Worm (Caenorhabditis elegans) whole organism, dauer: ENCODE data around the gene F20D6.12.

Experiments
- unc-62 ChIP-seq: sonication (generic microtip); optimal IDR thresholded peaks from 2 replicates; lab custom pipeline; 2017; ENCODE audit warnings: missing biosample characterization, missing genetic modification reagents, missing genetic modification characterization

F20D6.12 gene

DNA sequence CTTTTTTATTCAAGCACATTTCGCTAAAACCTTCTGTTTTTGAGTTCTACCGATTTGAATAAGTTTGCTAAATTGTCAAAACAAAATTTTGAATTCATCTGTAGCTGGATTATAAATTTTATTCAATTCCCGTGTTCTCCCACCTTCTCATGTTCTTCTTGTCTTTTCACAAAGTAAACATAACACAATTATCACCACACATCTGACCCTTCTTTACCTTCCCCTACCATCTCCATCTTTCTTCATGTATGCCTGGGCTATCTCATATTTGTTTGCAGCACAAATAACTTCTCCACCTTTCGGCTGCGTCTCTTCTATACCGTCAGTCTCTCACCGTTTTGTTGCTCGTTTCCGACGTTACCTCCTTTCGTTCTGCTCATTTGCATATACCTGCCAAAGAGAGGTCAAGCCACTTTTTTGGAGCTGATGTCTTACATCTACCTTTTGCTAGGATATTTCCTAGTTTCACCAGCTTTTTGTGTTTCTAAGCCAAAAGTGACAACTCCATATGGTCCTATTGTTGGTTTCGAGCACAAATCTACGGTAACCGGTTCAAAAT, 13.2 kb upstream of the F20D6.12 start, which contains the start of gene cest-17:
TSS of gene cest-17 (plus strand) at position 248 of the 559 bp plus-strand sequence.
- no peak for TF ChIP-seq unc-62 (GFP tag; lab: Kevin White, UChicago)

ce11 chrV:8201229-8201858, 11.4 kb upstream of the F20D6.12 start, which contains the start of gene cri-2:
Gene cri-2, plus strand, starts transcription at chrV:8201808.
- TF ChIP-seq unc-62 (GFP tag; lab: Kevin White, UChicago) = no peak

DNA sequence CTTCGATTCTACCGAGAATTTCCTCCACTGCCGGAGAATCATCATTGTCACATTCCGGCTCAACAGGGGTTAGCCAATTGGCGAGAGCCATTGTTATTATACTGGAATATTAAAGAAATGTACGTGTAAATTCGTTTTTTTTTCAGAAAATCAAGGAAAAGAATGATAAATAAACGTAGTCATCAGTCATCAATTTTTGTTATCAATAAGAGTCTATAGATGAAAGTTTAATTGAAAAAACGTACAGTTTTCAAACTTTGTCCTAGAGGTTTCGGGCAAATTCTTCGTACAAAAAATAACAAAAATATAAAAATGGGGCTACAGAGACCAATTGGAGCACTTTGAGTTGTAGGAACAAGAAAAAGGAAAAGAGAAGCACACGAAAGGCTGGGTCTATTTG, 9.1 kb upstream of the F20D6.12 start, which contains the start of gene F20D6.11:
TSS of gene F20D6.11 (minus strand) at position 101 of the 400 bp plus-strand sequence.
- TF ChIP-seq unc-62 (GFP tag; lab: Kevin White, UChicago) = no peak

DNA sequence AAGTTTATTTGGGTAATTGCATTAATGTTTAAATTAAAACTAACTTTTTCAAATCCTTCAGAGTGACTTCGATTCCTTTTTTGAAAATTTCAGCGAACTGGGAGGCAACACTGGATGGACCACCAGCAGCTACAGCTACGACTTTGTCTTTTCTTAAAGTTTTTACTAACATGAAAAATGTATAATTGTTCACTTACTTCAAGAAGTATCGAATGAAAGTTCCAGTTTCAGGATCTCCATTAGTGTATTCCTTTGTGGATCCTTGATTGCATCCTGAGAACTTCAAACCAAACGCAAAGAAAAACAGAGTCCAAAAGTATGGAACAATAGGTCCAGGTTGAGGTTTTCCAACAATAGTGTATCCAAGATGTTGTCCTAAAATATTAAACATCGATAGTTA, 7.1 kb upstream of the F20D6.12 start:
- TF ChIP-seq unc-62 (GFP tag; lab: Kevin White, UChicago) = no peak

ce11 chrV:8195889-8196418, 6.0 kb upstream of the F20D6.12 start, which contains the start of gene F20D6.10:
Gene F20D6.10, minus strand, starts transcription at chrV:8195939.
- no peak for TF ChIP-seq unc-62 (GFP tag; lab: Kevin White, UChicago)

DNA sequence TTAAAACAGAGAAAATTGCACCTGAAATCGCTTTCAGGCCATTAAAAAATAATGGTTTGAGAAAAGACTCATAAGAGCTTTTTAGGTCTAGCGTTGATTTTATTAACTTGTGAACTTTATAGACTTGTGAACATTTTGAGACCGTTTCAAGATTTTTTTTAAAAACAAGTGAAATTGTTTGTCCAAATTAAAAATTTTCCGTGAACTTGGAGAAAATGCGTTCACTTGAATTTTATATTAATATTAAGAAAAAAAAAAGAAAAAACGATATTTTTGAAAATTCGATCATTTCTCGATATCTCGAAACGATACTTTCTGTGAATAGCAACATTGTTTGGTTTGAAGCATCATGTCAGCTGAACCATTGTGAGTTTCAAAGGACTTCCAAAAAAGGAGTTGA, 514 bp upstream of the F20D6.12 start, which contains the start of gene F20D6.1:
TSS of gene F20D6.1 (plus strand) at position 301 of the 400 bp plus-strand sequence.
- TF ChIP-seq unc-62 (GFP tag; lab: Kevin White, UChicago) = no peak

DNA sequence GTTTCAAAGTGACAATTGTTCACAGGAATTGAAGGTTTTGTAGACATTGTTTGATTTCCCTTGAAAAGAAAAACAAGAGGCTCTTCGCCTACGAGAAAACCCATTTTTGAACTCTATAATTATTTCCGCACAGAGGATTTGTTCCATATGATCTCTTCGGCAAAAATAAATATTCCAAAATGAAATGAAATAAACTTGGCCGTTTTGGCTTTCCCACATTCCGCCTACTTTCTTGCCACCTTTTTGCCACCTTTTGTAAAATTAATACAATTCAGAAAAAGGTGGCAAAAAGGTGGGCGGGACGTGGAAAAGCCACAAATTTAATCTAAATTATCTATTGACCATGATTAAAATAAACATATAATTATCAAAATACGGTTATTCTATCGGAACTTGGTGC, 1.5 kb downstream of the F20D6.12 start, which contains the start of gene F20D6.15:
TSS of gene F20D6.15 (minus strand) at position 47 of the 400 bp plus-strand sequence.
- no peak for TF ChIP-seq unc-62 (GFP tag; lab: Kevin White, UChicago)

ce11 chrV:8185737-8186136, 4.2 kb downstream of the F20D6.12 start, which contains the start of gene F20D6.2:
Gene F20D6.2, plus strand, starts transcription at chrV:8186037.
- TF ChIP-seq unc-62 (GFP tag; lab: Kevin White, UChicago) = no peak

DNA sequence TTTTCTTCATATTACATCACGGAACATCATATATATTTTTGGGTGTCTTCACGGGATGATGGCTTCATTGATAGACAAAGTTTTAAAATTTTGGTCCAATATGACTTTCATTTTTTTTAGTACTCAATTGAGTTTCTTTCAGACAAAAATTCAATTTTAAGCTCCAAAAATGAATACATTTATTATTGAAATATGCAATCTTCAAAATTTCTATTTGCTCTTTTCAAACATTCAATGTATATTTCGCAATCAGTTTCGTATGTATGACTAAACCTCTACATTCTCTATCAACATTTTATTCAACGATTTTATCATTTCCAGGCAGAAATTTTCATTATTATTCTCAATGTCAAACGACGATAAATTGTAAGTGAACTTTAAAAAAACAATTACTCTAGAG, 6.5 kb downstream of the F20D6.12 start, which contains the start of gene srp-8:
TSS of gene srp-8 (plus strand) at position 301 of the 400 bp plus-strand sequence.
- no peak for TF ChIP-seq unc-62 (GFP tag; lab: Kevin White, UChicago)

DNA sequence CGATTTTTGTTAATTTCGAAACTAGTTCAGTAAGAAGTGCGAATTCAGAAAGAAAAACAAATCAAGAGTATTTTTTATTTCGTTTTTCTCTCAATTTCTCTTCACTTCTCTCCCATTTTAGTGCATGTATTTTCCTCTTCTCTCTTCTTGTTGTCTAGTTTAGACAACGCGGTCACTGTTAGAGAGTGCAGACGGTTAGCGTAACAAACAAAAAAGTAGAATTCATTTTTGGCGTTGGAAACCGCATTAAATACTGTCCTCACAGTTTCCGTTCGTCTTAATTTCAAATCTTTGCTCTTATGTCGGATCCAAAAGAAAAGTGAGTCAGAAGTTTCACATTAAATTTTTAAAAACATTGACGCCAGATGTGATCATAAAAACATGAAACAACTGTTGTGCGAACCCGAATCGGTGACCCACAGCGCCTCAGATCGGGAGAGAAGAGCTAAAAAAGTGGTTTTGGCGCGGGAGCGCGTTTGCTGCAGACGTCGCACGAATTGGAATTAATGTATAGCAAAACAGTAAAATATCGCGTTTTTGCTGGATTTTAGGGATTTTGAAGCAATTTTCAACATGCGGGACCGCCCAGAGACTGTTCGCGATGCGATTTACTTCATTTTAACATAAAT, 10.9 kb downstream of the F20D6.12 start, which contains the start of gene srp-7:
TSS of gene srp-7 (plus strand) at position 213 of the 629 bp plus-strand sequence.
- TF ChIP-seq unc-62 (GFP tag; lab: Kevin White, UChicago) = no peak

ce11 chrV:8178279-8178678, 11.6 kb downstream of the F20D6.12 start:
- TF ChIP-seq unc-62 (GFP tag; lab: Kevin White, UChicago) = no peak

ce11 chrV:8177349-8177748, 12.6 kb downstream of the F20D6.12 start, which contains the start of gene F20D6.9:
Gene F20D6.9, minus strand, starts transcription at chrV:8177449.
- no peak for TF ChIP-seq unc-62 (GFP tag; lab: Kevin White, UChicago)

DNA sequence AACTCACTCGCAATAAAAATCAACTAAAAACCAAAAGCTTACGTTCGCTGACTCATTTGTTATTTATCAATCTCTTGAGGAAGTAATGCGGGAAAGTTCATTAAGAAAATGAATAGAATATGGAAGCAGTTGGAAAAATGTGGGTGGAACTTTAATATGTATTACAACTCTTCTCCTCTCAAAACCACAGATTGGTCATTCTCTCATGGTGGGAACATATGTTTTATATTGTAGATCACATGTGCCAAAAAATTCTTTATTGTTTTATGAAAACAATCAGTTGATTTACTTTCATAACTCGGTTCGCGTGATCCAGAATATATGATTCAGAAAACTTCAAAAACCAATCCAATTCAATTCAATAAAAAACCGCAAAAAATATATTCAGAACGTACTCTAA, 18.2 kb downstream of the F20D6.12 start:
- TF ChIP-seq unc-62 (GFP tag; lab: Kevin White, UChicago) = no peak

DNA sequence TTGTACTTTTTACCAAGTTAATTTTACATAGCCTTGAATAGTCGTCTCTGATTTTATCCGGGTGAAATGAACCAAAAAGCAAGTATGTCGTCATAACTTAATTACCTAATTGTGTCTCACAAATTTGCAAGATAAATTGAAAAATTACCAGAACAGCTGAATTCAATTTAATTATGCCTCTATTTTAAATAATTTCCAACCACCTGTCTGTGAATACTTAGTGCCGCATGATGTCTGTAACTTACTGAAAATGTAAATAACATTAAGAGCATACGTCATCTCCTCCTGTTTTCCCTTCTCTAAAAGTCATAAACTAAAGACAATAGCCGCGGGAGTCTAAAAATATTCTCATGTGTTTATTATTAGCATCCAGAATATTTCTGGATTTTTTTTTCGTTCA, 19.6 kb downstream of the F20D6.12 start:
- TF ChIP-seq unc-62 (GFP tag; lab: Kevin White, UChicago) = no peak

DNA sequence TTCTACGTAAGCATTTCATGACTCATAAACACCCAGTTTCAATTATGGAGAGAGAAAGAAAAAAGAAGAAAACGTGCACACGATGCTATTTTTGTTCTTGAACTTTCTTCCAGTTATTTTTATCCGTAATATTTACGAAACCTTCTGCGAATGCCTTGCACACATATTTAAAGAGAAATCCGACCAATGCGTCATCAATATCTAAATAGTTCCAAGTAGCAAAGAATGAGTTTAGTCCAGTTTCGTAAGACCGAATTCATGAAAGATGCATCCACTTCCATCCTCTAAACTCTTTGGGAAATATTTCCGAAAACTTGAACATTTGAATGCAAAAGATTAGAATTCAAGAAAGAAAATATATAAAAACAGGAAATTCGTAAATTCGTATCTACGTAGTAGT, 20.8 kb downstream of the F20D6.12 start:
- no peak for TF ChIP-seq unc-62 (GFP tag; lab: Kevin White, UChicago)
